Worm (Caenorhabditis elegans): Measurements from ENCODE around the gene vpat-1.

ce11 chrX:1012385-1012866 lies 33.6 kb downstream of the vpat-1 start:
- no peak for TF ChIP-seq pha-4 (tag; optimal IDR thresholded peaks at IDR 0.05)
- TF ChIP-seq snpc-4 (tag; optimal IDR thresholded peaks at IDR 0.05) = no peak
- no peak for TF ChIP-seq elt-3 (tag; optimal IDR thresholded peaks at IDR 0.05)
- TF ChIP-seq blmp-1 (tag; optimal IDR thresholded peaks at IDR 0.05) = no peak
- TF ChIP-seq elt-1 (tag; optimal IDR thresholded peaks at IDR 0.05; ENCODE audit: borderline replicate concordance, insufficient read depth) = no peak
- no peak for TF ChIP-seq M03D4.4 (tag; optimal IDR thresholded peaks at IDR 0.05)
- TF ChIP-seq lin-13 (tag; optimal IDR thresholded peaks at IDR 0.05) = no peak
- no peak for TF ChIP-seq nhr-237 (tag; optimal IDR thresholded peaks at IDR 0.05)
- no peak for TF ChIP-seq unc-39 (tag; optimal IDR thresholded peaks at IDR 0.05)
- no peak for TF ChIP-seq lsy-2 (tag; optimal IDR thresholded peaks at IDR 0.05)
- TF ChIP-seq unc-62 (GFP tag; optimal IDR thresholded peaks at IDR 0.05) = no peak
- TF ChIP-seq mls-2 (tag; optimal IDR thresholded peaks at IDR 0.05) = no peak

Data from whole organism, mixed stage, embryonic.